Worm (Caenorhabditis elegans) whole organism, L4/young adult: ENCODE results near the gene C01G6.9.
A peak's percentile ranks its signal among the peaks of the same experiment; 100 is the strongest.

ENCODE experiments used
- W03F9.2 ChIP-seq: fragments of 150-350 bp; optimal IDR thresholded peaks from 2 replicates; lab custom pipeline; 2014; ENCODE audit warnings: missing biosample characterization, missing genetic modification characterization
- dao-5 ChIP-seq: sonication (generic microtip); optimal IDR thresholded peaks from 2 replicates; lab custom pipeline; 2016; ENCODE audit warnings: missing genotype, missing genetic modification characterization, moderate library complexity, missing compliant biosample characterization
- him-1 ChIP-seq: sonication (generic microtip); optimal IDR thresholded peaks from 2 replicates; lab custom pipeline; 2016; ENCODE audit warnings: missing genotype, missing genetic modification reagents, missing genetic modification characterization, missing compliant biosample characterization

Gene C01G6.9

ce11 chrII:9295678-9296077 is at the start of gene C01G6.9:
TSS of gene C01G6.9 (minus strand) at chrII:9295818.
- TF ChIP-seq W03F9.2 (tag; lab: Kevin White, UChicago) (no peak), dao-5 (tag; lab: Kevin White, UChicago) (no peak), him-1 (tag; lab: Kevin White, UChicago) (no peak)

- TF ChIP-seq dao-5 (tag; lab: Kevin White, UChicago) = no peak
- no peak for TF ChIP-seq W03F9.2 (tag; lab: Kevin White, UChicago)
- TF ChIP-seq him-1 (tag; lab: Kevin White, UChicago) = no peak
Measured at ce11 chrII:9345116-9345515, 49.5 kb upstream of the C01G6.9 start.

- TF ChIP-seq W03F9.2 (tag; lab: Kevin White, UChicago) (no peak), dao-5 (tag; lab: Kevin White, UChicago) (no peak), him-1 (tag; lab: Kevin White, UChicago) (no peak)
Measured at ce11 chrII:9343955-9344354, 48.3 kb upstream of the C01G6.9 start.

- TF ChIP-seq W03F9.2 (tag; lab: Kevin White, UChicago) (no peak), him-1 (tag; lab: Kevin White, UChicago) (no peak), dao-5 (tag; lab: Kevin White, UChicago) (no peak)
Measured at ce11 chrII:9338859-9339258, 43.2 kb upstream of the C01G6.9 start, which contains the start of gene ttll-12. TSS of gene ttll-12 (plus strand) at chrII:9338997.

ce11 chrII:9336651-9337050 is 41.0 kb upstream of the C01G6.9 start:
- no peak for TF ChIP-seq him-1 (tag; lab: Kevin White, UChicago)
- no peak for TF ChIP-seq dao-5 (tag; lab: Kevin White, UChicago)
- no peak for TF ChIP-seq W03F9.2 (tag; lab: Kevin White, UChicago)

ce11 chrII:9333714-9334113 is 38.1 kb upstream of the C01G6.9 start, which contains the start of gene scp-1:
TSS of gene scp-1 (plus strand) at chrII:9334014.
- no peak for TF ChIP-seq him-1 (tag; lab: Kevin White, UChicago)
- TF ChIP-seq W03F9.2 (tag; lab: Kevin White, UChicago) = no peak
- no peak for TF ChIP-seq dao-5 (tag; lab: Kevin White, UChicago)

ce11 chrII:9333034-9333433 is 37.4 kb upstream of the C01G6.9 start:
- no peak for TF ChIP-seq him-1 (tag; lab: Kevin White, UChicago)
- no peak for TF ChIP-seq dao-5 (tag; lab: Kevin White, UChicago)
- no peak for TF ChIP-seq W03F9.2 (tag; lab: Kevin White, UChicago)

ce11 chrII:9331343-9331742 is 35.7 kb upstream of the C01G6.9 start, which contains the start of gene eif-3.F:
TSS of gene eif-3.F (plus strand) at chrII:9331643.
- no peak for TF ChIP-seq W03F9.2 (tag; lab: Kevin White, UChicago)
- TF ChIP-seq him-1 (tag; lab: Kevin White, UChicago) = no peak
- no peak for TF ChIP-seq dao-5 (tag; lab: Kevin White, UChicago)

ce11 chrII:9329474-9329873 is 33.9 kb upstream of the C01G6.9 start, which contains the start of gene wbp-2:
TSS of gene wbp-2 (plus strand) at chrII:9329774.
- TF ChIP-seq W03F9.2 (tag; lab: Kevin White, UChicago) (no peak), him-1 (tag; lab: Kevin White, UChicago) (no peak), dao-5 (tag; lab: Kevin White, UChicago) (no peak)

- TF ChIP-seq W03F9.2 (tag; lab: Kevin White, UChicago) = no peak
Measured at ce11 chrII:9325555-9325954, 29.9 kb upstream of the C01G6.9 start.

- no peak for TF ChIP-seq him-1 (tag; lab: Kevin White, UChicago)
Measured at ce11 chrII:9324824-9325351, 29.3 kb upstream of the C01G6.9 start, which contains the start of gene eat-3. TSS of gene eat-3 (plus strand) at chrII:9324874.

- TF ChIP-seq dao-5 (tag; lab: Kevin White, UChicago) (no peak), him-1 (tag; lab: Kevin White, UChicago) (no peak)
Measured at ce11 chrII:9323660-9324059, 28.0 kb upstream of the C01G6.9 start, which contains the start of gene egli-1. TSS of gene egli-1 (plus strand) at chrII:9323960.

ce11 chrII:9322870-9323349 is 27.3 kb upstream of the C01G6.9 start, which contains the start of gene rab-39:
TSS of gene rab-39 (minus strand) at chrII:9322920.
- TF ChIP-seq him-1 (tag; lab: Kevin White, UChicago) (no peak), W03F9.2 (tag; lab: Kevin White, UChicago) (peak; percentile 70)
